Fruit fly (Drosophila melanogaster) whole organism, embryonic: Measurements from ENCODE around the gene Spt7.

ENCODE experiments used
- BEAF-32 ChIP-seq: fragments of 200-800 bp; sonication (Bioruptor generic); optimal IDR thresholded peaks from 3 replicates; lab custom pipeline; 2017; ENCODE audit warnings: missing biosample characterization, missing genetic modification characterization, mild to moderate bottlenecking, moderate library complexity, missing genetic modification reagents
- CG10654 ChIP-seq: fragments of 200-800 bp; sonication (Bioruptor generic); optimal IDR thresholded peaks from 2 replicates; lab custom pipeline; 2016; ENCODE audit warnings: missing biosample characterization, missing genetic modification characterization
- CG11247 ChIP-seq: fragments of 200-800 bp; sonication (Bioruptor generic); IDR thresholded peaks from 2 replicates; pipeline ENCODE4 v1.3.6; 2022; ENCODE audit warnings: missing biosample characterization, missing genetic modification characterization
- CG13894 ChIP-seq: fragments of 200-800 bp; sonication (Bioruptor generic); optimal IDR thresholded peaks from 3 replicates; lab custom pipeline; 2018; ENCODE audit warnings: missing biosample characterization, mild to moderate bottlenecking, missing genetic modification characterization, moderate library complexity
- CG15601 ChIP-seq: fragments of 200-800 bp; sonication (Bioruptor generic); optimal IDR thresholded peaks from 3 replicates; lab custom pipeline; 2019; ENCODE audit warnings: missing biosample characterization, mild to moderate bottlenecking, missing genetic modification characterization, moderate library complexity
- CG2116 ChIP-seq: fragments of 200-800 bp; sonication (Bioruptor generic); optimal IDR thresholded peaks from 3 replicates; lab custom pipeline; 2018; ENCODE audit warnings: missing biosample characterization, mild to moderate bottlenecking, missing genetic modification characterization
- CG2120 ChIP-seq: fragments of 200-800 bp; sonication (Bioruptor generic); optimal IDR thresholded peaks from 3 replicates; lab custom pipeline; 2016; ENCODE audit warnings: missing biosample characterization, missing genetic modification characterization
- CG3065 ChIP-seq: fragments of 200-800 bp; sonication (Bioruptor generic); optimal IDR thresholded peaks from 2 replicates; lab custom pipeline; 2016; ENCODE audit warnings: missing biosample characterization, missing genetic modification characterization
- CG32532 ChIP-seq: fragments of 200-800 bp; sonication (Bioruptor generic); IDR thresholded peaks from 2 replicates; pipeline ENCODE4 v1.3.6; 2022; ENCODE audit warnings: missing biosample characterization, missing genetic modification characterization
- CG3838 ChIP-seq: fragments of 200-800 bp; sonication (Bioruptor generic); optimal IDR thresholded peaks from 3 replicates; lab custom pipeline; 2016; ENCODE audit warnings: missing biosample characterization, missing genetic modification characterization
- CG6683 ChIP-seq: fragments of 200-800 bp; sonication (Bioruptor generic); optimal IDR thresholded peaks from 2 replicates; lab custom pipeline; 2017; ENCODE audit warnings: missing biosample characterization, mild to moderate bottlenecking, missing genetic modification characterization, missing genetic modification reagents
- CG6813 ChIP-seq: fragments of 200-800 bp; sonication (Bioruptor generic); optimal IDR thresholded peaks from 2 replicates; lab custom pipeline; 2017; ENCODE audit warnings: missing biosample characterization, missing genetic modification characterization, mild to moderate bottlenecking, moderate library complexity, missing genetic modification reagents
- CG8089 ChIP-seq: fragments of 200-800 bp; sonication (Bioruptor generic); optimal IDR thresholded peaks from 3 replicates; lab custom pipeline; 2016; ENCODE audit warnings: missing biosample characterization, missing genetic modification characterization
- D19B ChIP-seq: fragments of 200-800 bp; sonication (Bioruptor generic); optimal IDR thresholded peaks from 2 replicates; lab custom pipeline; 2017; ENCODE audit warnings: missing biosample characterization, mild to moderate bottlenecking, missing genetic modification characterization
- Dek ChIP-seq: fragments of 200-800 bp; sonication (Bioruptor generic); optimal IDR thresholded peaks from 3 replicates; lab custom pipeline; 2019; ENCODE audit warnings: missing biosample characterization, mild to moderate bottlenecking, missing genetic modification characterization, moderate library complexity
- Dfd ChIP-seq, 2 experiments: fragments of >200 bp; optimal IDR thresholded peaks; 2 replicates each; lab custom pipeline; 2017; ENCODE audit warnings: missing biosample characterization in 2 of 2, missing genetic modification characterization in 2 of 2
- Dip2 ChIP-seq: fragments of 200-800 bp; sonication (Bioruptor generic); IDR thresholded peaks from 2 replicates; pipeline ENCODE4 v1.3.6; 2022; ENCODE audit warnings: missing biosample characterization, missing genetic modification characterization
- Doc3 ChIP-seq: fragments of 200-800 bp; sonication (Bioruptor generic); IDR thresholded peaks from 3 replicates; pipeline ENCODE4 v1.3.6; 2022; ENCODE audit warnings: missing biosample characterization, missing genetic modification characterization; ENCODE audit not compliant: partially characterized antibody
- Drgx ChIP-seq: fragments of 200-800 bp; sonication (Bioruptor generic); IDR thresholded peaks from 2 replicates; pipeline ENCODE4 v1.3.6; 2022; ENCODE audit warnings: missing biosample characterization, missing genetic modification characterization
- E2f2 ChIP-seq: fragments of 200-800 bp; sonication (Bioruptor generic); IDR thresholded peaks from 2 replicates; pipeline ENCODE4 v1.3.6; 2022; ENCODE audit warnings: missing biosample characterization, missing genetic modification characterization
- Ets65A ChIP-seq: fragments of 200-800 bp; sonication (Bioruptor generic); peaks from one replicate; lab custom pipeline; 2016; ENCODE audit warnings: missing biosample characterization, missing genetic modification characterization
- Gug ChIP-seq: fragments of 200-800 bp; sonication (Bioruptor generic); IDR thresholded peaks from 4 replicates; pipeline ENCODE4 v1.3.6; 2022; ENCODE audit warnings: missing biosample characterization, missing genetic modification characterization
- HmgD ChIP-seq: fragments of 200-800 bp; sonication (Bioruptor generic); optimal IDR thresholded peaks from 3 replicates; lab custom pipeline; 2016; ENCODE audit warnings: missing biosample characterization, missing genetic modification characterization
- Sry-δ ChIP-seq: fragments of 200-800 bp; sonication (Bioruptor generic); optimal IDR thresholded peaks from 2 replicates; lab custom pipeline; 2016; ENCODE audit warnings: missing biosample characterization, missing genetic modification characterization
- Vsx1 ChIP-seq: fragments of 200-800 bp; sonication (Bioruptor generic); optimal IDR thresholded peaks from 2 replicates; lab custom pipeline; 2017; ENCODE audit warnings: missing biosample characterization, mild to moderate bottlenecking, missing genetic modification characterization, missing genetic modification reagents
- YL-1 ChIP-seq: fragments of 200-800 bp; sonication (Bioruptor generic); optimal IDR thresholded peaks from 3 replicates; lab custom pipeline; 2017; ENCODE audit warnings: missing biosample characterization, mild to moderate bottlenecking, missing genetic modification characterization
- ato ChIP-seq: fragments of 200-800 bp; sonication (Bioruptor generic); IDR thresholded peaks from 2 replicates; pipeline ENCODE4 v1.3.6; 2022; ENCODE audit warnings: missing biosample characterization, missing genetic modification characterization; ENCODE audit not compliant: partially characterized antibody
- dati ChIP-seq: fragments of 200-800 bp; sonication (Bioruptor generic); IDR thresholded peaks from 2 replicates; pipeline ENCODE4 v1.3.6; 2022; ENCODE audit warnings: missing biosample characterization, missing genetic modification characterization
- dpn ChIP-seq, 2 experiments: fragments of 200-800 bp; sonication (Bioruptor generic); optimal IDR thresholded peaks; 3 replicates each; lab custom pipeline; 2016; ENCODE audit warnings: missing biosample characterization in 2 of 2, missing genetic modification characterization in 2 of 2
- exex ChIP-seq: fragments of 200-800 bp; sonication (Bioruptor generic); optimal IDR thresholded peaks from 4 replicates; lab custom pipeline; 2018; ENCODE audit warnings: missing biosample characterization, mild to moderate bottlenecking, missing genetic modification characterization, moderate library complexity
- fu2 ChIP-seq: fragments of 200-800 bp; sonication (Bioruptor generic); optimal IDR thresholded peaks from 2 replicates; lab custom pipeline; 2016; ENCODE audit warnings: missing biosample characterization, missing genetic modification characterization
- gsb-n ChIP-seq: fragments of 200-800 bp; sonication (Bioruptor generic); optimal IDR thresholded peaks from 3 replicates; lab custom pipeline; 2018; ENCODE audit warnings: missing biosample characterization, mild to moderate bottlenecking, missing genetic modification characterization
- hb ChIP-seq: fragments of 200-800 bp; sonication (Bioruptor generic); IDR thresholded peaks from 3 replicates; pipeline ENCODE4 v1.3.6; 2022; ENCODE audit warnings: missing biosample characterization, missing genetic modification characterization; ENCODE audit not compliant: partially characterized antibody
- hbn ChIP-seq: fragments of 200-800 bp; sonication (Bioruptor generic); IDR thresholded peaks from 2 replicates; pipeline ENCODE4 v1.3.6; 2022; ENCODE audit warnings: missing biosample characterization, missing genetic modification characterization; ENCODE audit not compliant: partially characterized antibody
- jing ChIP-seq: fragments of 200-800 bp; sonication (Bioruptor generic); optimal IDR thresholded peaks from 2 replicates; lab custom pipeline; 2018; ENCODE audit warnings: missing biosample characterization, mild to moderate bottlenecking, missing genetic modification characterization
- lab ChIP-seq: fragments of 200-800 bp; sonication (Bioruptor generic); optimal IDR thresholded peaks from 3 replicates; lab custom pipeline; 2017; ENCODE audit warnings: missing biosample characterization, missing genetic modification characterization, mild to moderate bottlenecking, moderate library complexity, missing genetic modification reagents
- lmd ChIP-seq: fragments of 200-800 bp; sonication (Bioruptor generic); IDR thresholded peaks from 2 replicates; pipeline ENCODE4 v1.3.6; 2022; ENCODE audit warnings: missing biosample characterization, missing genetic modification characterization
- lola ChIP-seq, 3 experiments: fragments of >200 bp in 2 of 3; fragments of 200-800 bp in 1 of 3; sonication (Bioruptor generic) in 1 of 3; optimal IDR thresholded peaks; 2 replicates each; lab custom pipeline; 2017 to 2019; ENCODE audit warnings: missing biosample characterization in 3 of 3, missing genetic modification characterization in 3 of 3, mild to moderate bottlenecking in 1 of 3, moderate library complexity in 1 of 3
- oc ChIP-seq: fragments of 200-800 bp; sonication (Bioruptor generic); optimal IDR thresholded peaks from 2 replicates; lab custom pipeline; 2018; ENCODE audit warnings: missing biosample characterization, mild to moderate bottlenecking, missing genetic modification characterization, moderate library complexity
- pan ChIP-seq, 4 experiments: fragments of >200 bp in 3 of 4; fragments of 200-800 bp in 1 of 4; sonication (Bioruptor generic) in 1 of 4; optimal IDR thresholded peaks in 3 of 4; IDR thresholded peaks in 1 of 4; 2 replicates each; pipeline versions ENCODE4 v1.3.6 to Lab custom; 2017 to 2022; ENCODE audit warnings: missing biosample characterization in 2 of 4, missing genetic modification characterization in 2 of 4, mixed read lengths in 1 of 4
- row ChIP-seq: fragments of 200-800 bp; sonication (Bioruptor generic); IDR thresholded peaks from 3 replicates; pipeline ENCODE4 v1.3.6; 2022; ENCODE audit warnings: missing biosample characterization, missing genetic modification characterization
- run ChIP-seq: fragments of 200-800 bp; sonication (Bioruptor generic); optimal IDR thresholded peaks from 3 replicates; lab custom pipeline; 2018; ENCODE audit warnings: missing biosample characterization, mild to moderate bottlenecking, missing genetic modification characterization
- schlank ChIP-seq: fragments of 200-800 bp; sonication (Bioruptor generic); optimal IDR thresholded peaks from 2 replicates; lab custom pipeline; 2018; ENCODE audit warnings: missing biosample characterization, mild to moderate bottlenecking, missing genetic modification characterization
- seq ChIP-seq: fragments of 200-800 bp; sonication (Bioruptor generic); IDR thresholded peaks from 2 replicates; pipeline ENCODE4 v1.3.6; 2022; ENCODE audit warnings: missing biosample characterization, missing genetic modification characterization
- sqz ChIP-seq: fragments of 200-800 bp; sonication (Bioruptor generic); optimal IDR thresholded peaks from 3 replicates; lab custom pipeline; 2018; ENCODE audit warnings: missing biosample characterization, mild to moderate bottlenecking, missing genetic modification characterization
- tin ChIP-seq: fragments of 200-800 bp; sonication (Bioruptor generic); optimal IDR thresholded peaks from 3 replicates; lab custom pipeline; 2016; ENCODE audit warnings: missing biosample characterization, missing genetic modification characterization
- tna ChIP-seq: fragments of 200-800 bp; sonication (Bioruptor generic); IDR thresholded peaks from 2 replicates; pipeline ENCODE4 v1.3.6; 2022; ENCODE audit warnings: missing biosample characterization, missing genetic modification characterization; ENCODE audit not compliant: partially characterized antibody
- unpg ChIP-seq: fragments of 200-800 bp; sonication (Bioruptor generic); optimal IDR thresholded peaks from 3 replicates; lab custom pipeline; 2018; ENCODE audit warnings: missing biosample characterization, mild to moderate bottlenecking, missing genetic modification characterization, moderate library complexity
- zen ChIP-seq: fragments of 200-800 bp; sonication (Bioruptor generic); optimal IDR thresholded peaks from 3 replicates; lab custom pipeline; 2018; ENCODE audit warnings: missing biosample characterization, mild to moderate bottlenecking, missing genetic modification characterization, moderate library complexity

Gene Spt7

dm6 chrX:17886449-17887207, 36.4 kb downstream of the Spt7 start (continued):
- no peak for TF ChIP-seq pan (optimal IDR thresholded peaks at IDR 0.05; lab: Kevin White, UChicago)
- no peak for TF ChIP-seq pan (GFP tag; optimal IDR thresholded peaks at IDR 0.05 in 1 of 2, IDR thresholded peaks at IDR 0.05 in 1 of 2)
- no peak for TF ChIP-seq row (GFP tag; lab: Robert Waterston, UW)
- no peak for TF ChIP-seq run (tag; lab: Kevin White, UChicago)
- TF ChIP-seq hbn (GFP tag; lab: Robert Waterston, UW) = no peak
- TF ChIP-seq Dfd (GFP tag; optimal IDR thresholded peaks at IDR 0.05; lab: Kevin White, UChicago) = no peak
- no peak for TF ChIP-seq lab
- no peak for TF ChIP-seq CG3838 (GFP tag; lab: Kevin White, UChicago)
- no peak for TF ChIP-seq D19B (GFP tag; lab: Kevin White, UChicago)
- no peak for TF ChIP-seq Gug
- no peak for TF ChIP-seq CG3065
- TF ChIP-seq lmd = no peak
- TF ChIP-seq Ets65A (GFP tag; lab: Kevin White, UChicago) = no peak
- TF ChIP-seq CG2116 = no peak
- no peak for TF ChIP-seq Dek (tag; lab: Kevin White, UChicago)
- no peak for TF ChIP-seq jing (GFP tag; lab: Kevin White, UChicago)
- no peak for TF ChIP-seq dpn (GFP tag; optimal IDR thresholded peaks at IDR 0.05; lab: Kevin White, UChicago)
- peak; percentile 67 for TF ChIP-seq Drgx (GFP tag; lab: Robert Waterston, UW)
- TF ChIP-seq ato (GFP tag; lab: Robert Waterston, UW) = no peak
- no peak for TF ChIP-seq CG13894 (tag; lab: Kevin White, UChicago)
- TF ChIP-seq seq (GFP tag; lab: Robert Waterston, UW) = no peak
- TF ChIP-seq E2f2 (GFP tag; lab: Robert Waterston, UW) = no peak
- no peak for TF ChIP-seq zen (tag; lab: Kevin White, UChicago)
- TF ChIP-seq fu2 (GFP tag; lab: Kevin White, UChicago) = no peak
- peak; percentile 21 for TF ChIP-seq CG15601 (tag; lab: Kevin White, UChicago)
- no peak for TF ChIP-seq schlank (tag; lab: Kevin White, UChicago)
- TF ChIP-seq gsb-n (tag; lab: Kevin White, UChicago) = no peak
- no peak for TF ChIP-seq CG10654
- TF ChIP-seq dati (GFP tag; lab: Robert Waterston, UW) = no peak
- TF ChIP-seq CG32532 (GFP tag; lab: Robert Waterston, UW) = no peak
- TF ChIP-seq oc (tag; lab: Kevin White, UChicago) = peak; percentile 5
- no peak for TF ChIP-seq tin (GFP tag; lab: Kevin White, UChicago)
- no peak for TF ChIP-seq BEAF-32 (GFP tag; lab: Kevin White, UChicago)
- peak; percentile 99 for TF ChIP-seq sqz (GFP tag; lab: Kevin White, UChicago)
- no peak for TF ChIP-seq Sry-δ (GFP tag; lab: Kevin White, UChicago)
- TF ChIP-seq HmgD (GFP tag; lab: Kevin White, UChicago) = no peak
- no peak for TF ChIP-seq Dip2 (GFP tag; lab: Robert Waterston, UW)
- no peak for TF ChIP-seq exex (tag; lab: Kevin White, UChicago)
- TF ChIP-seq Doc3 = no peak
- no peak for TF ChIP-seq CG6683 (GFP tag; lab: Kevin White, UChicago)
- peak; percentile 47 for TF ChIP-seq YL-1 (GFP tag; lab: Kevin White, UChicago)
- TF ChIP-seq CG11247 (GFP tag; lab: Robert Waterston, UW) = no peak
- TF ChIP-seq tna (GFP tag; lab: Robert Waterston, UW) = no peak
- no peak for TF ChIP-seq Vsx1 (GFP tag; lab: Kevin White, UChicago)
- TF ChIP-seq lola (GFP tag; optimal IDR thresholded peaks at IDR 0.05; lab: Kevin White, UChicago) = no peak
- TF ChIP-seq hb = no peak
- no peak for TF ChIP-seq CG6813 (GFP tag; lab: Kevin White, UChicago)
- no peak for TF ChIP-seq unpg (GFP tag; lab: Kevin White, UChicago)
- TF ChIP-seq CG2120 (GFP tag; lab: Kevin White, UChicago) = no peak
- no peak for TF ChIP-seq CG8089
